Worm (Caenorhabditis elegans) whole organism, L2 larva: ENCODE data around the gene twk-42.

ENCODE experiments used
- R02D3.7 ChIP-seq: fragments of 150-350 bp; optimal IDR thresholded peaks from 2 replicates; lab custom pipeline; 2014; ENCODE audit warnings: missing biosample characterization, missing genetic modification characterization
- elt-3 ChIP-seq: sonication (generic microtip); optimal IDR thresholded peaks from 2 replicates; lab custom pipeline; 2017; ENCODE audit warnings: missing biosample characterization, missing genetic modification characterization
- gmeb-1 ChIP-seq: fragments of 150-350 bp; optimal IDR thresholded peaks from 2 replicates; lab custom pipeline; 2014; ENCODE audit warnings: missing biosample characterization, missing genetic modification characterization
- mab-5 ChIP-seq: fragments of 150-350 bp; optimal IDR thresholded peaks from 2 replicates; lab custom pipeline; 2014; ENCODE audit warnings: missing biosample characterization, missing genetic modification characterization
- nhr-10 ChIP-seq: sonication (generic microtip); optimal IDR thresholded peaks from 2 replicates; lab custom pipeline; 2017; ENCODE audit warnings: missing biosample characterization, missing genetic modification characterization
- nhr-129 ChIP-seq: fragments of 150-350 bp; optimal IDR thresholded peaks from 2 replicates; lab custom pipeline; 2014; ENCODE audit warnings: missing biosample characterization, missing genetic modification characterization
- snpc-4 ChIP-seq: fragments of 150-350 bp; optimal IDR thresholded peaks from 2 replicates; lab custom pipeline; 2014; ENCODE audit warnings: missing biosample characterization, missing genetic modification characterization
- unc-39 ChIP-seq: fragments of 150-350 bp; optimal IDR thresholded peaks from 2 replicates; lab custom pipeline; 2014; ENCODE audit warnings: missing biosample characterization, missing genetic modification characterization
- unc-62 ChIP-seq: fragments of 150-350 bp; optimal IDR thresholded peaks from 2 replicates; lab custom pipeline; 2014; ENCODE audit warnings: missing biosample characterization, missing genetic modification reagents, missing genetic modification characterization
- zag-1 ChIP-seq: fragments of 150-350 bp; optimal IDR thresholded peaks from 2 replicates; lab custom pipeline; 2014; ENCODE audit warnings: missing biosample characterization, missing genetic modification characterization

- TF ChIP-seq zag-1 (no peak), nhr-129 (tag; lab: Kevin White, UChicago) (no peak), snpc-4 (tag; lab: Kevin White, UChicago) (no peak), R02D3.7 (tag; lab: Kevin White, UChicago) (no peak), nhr-10 (no peak), gmeb-1 (no peak), elt-3 (tag; lab: Kevin White, UChicago) (no peak), unc-39 (tag; lab: Kevin White, UChicago) (no peak), unc-62 (GFP tag; lab: Kevin White, UChicago) (no peak), mab-5 (tag; lab: Kevin White, UChicago) (no peak)
These were observed 34.8 kb upstream of the twk-42 start, which contains the start of gene srh-284 for ce11 chrV:17767249-17767648.
